Fruit fly (Drosophila melanogaster): Measurements from ENCODE around the gene feo.

dm6 chrX:10832369-10832768 is 22.3 kb downstream of the feo start:
- TF ChIP-seq topi (GFP tag; optimal IDR thresholded peaks at IDR 0.05) (peak; percentile 36), Hr4 (GFP tag; optimal IDR thresholded peaks at IDR 0.05) (no peak), dac (GFP tag; optimal IDR thresholded peaks at IDR 0.05) (no peak), Hr39 (GFP tag; optimal IDR thresholded peaks at IDR 0.05) (peak; percentile 64), salr (GFP tag; optimal IDR thresholded peaks at IDR 0.05) (peak in 1 of 2 experiments; percentile 0), Sox102F (GFP tag; optimal IDR thresholded peaks at IDR 0.05) (peak; percentile 12), achi (GFP tag; optimal IDR thresholded peaks at IDR 0.05) (no peak), CG6854 (GFP tag; optimal IDR thresholded peaks at IDR 0.05) (no peak)

Measured in whole organism, prepupa.